Fruit fly (Drosophila melanogaster) whole organism, prepupa: Measurements from ENCODE around the gene CG12316.

Experiments used
- Blimp-1 ChIP-seq: fragments of 200-800 bp; sonication (Bioruptor generic); optimal IDR thresholded peaks from 3 replicates; lab custom pipeline; 2017; ENCODE audit warnings: missing biosample characterization, missing genetic modification characterization, mild to moderate bottlenecking, moderate library complexity, missing genetic modification reagents
- CG11294 ChIP-seq: fragments of 200-800 bp; sonication (Bioruptor generic); IDR thresholded peaks from 2 replicates; pipeline ENCODE4 v1.3.6; 2022; ENCODE audit warnings: missing biosample characterization, missing genetic modification characterization
- CG11762 ChIP-seq: fragments of 200-800 bp; sonication (Bioruptor generic); optimal IDR thresholded peaks from 3 replicates; lab custom pipeline; 2016; ENCODE audit warnings: missing biosample characterization, missing genetic modification characterization; ENCODE audit not compliant: insufficient read depth
- CG11902 ChIP-seq: fragments of 200-800 bp; sonication (Bioruptor generic); optimal IDR thresholded peaks from 3 replicates; lab custom pipeline; 2016; ENCODE audit warnings: missing biosample characterization, missing genetic modification characterization
- CG1621 ChIP-seq: fragments of 200-800 bp; sonication (Bioruptor generic); optimal IDR thresholded peaks from 3 replicates; lab custom pipeline; 2018; ENCODE audit warnings: missing biosample characterization, mild to moderate bottlenecking, missing genetic modification characterization
- CG31627 ChIP-seq: fragments of 200-800 bp; sonication (Bioruptor generic); optimal IDR thresholded peaks from 3 replicates; lab custom pipeline; 2016; ENCODE audit warnings: missing biosample characterization, missing genetic modification characterization
- CG34406 ChIP-seq: fragments of 200-800 bp; sonication (Bioruptor generic); optimal IDR thresholded peaks from 3 replicates; lab custom pipeline; 2016; ENCODE audit warnings: missing biosample characterization, missing genetic modification characterization
- CG4318 ChIP-seq: fragments of 200-800 bp; sonication (Bioruptor generic); optimal IDR thresholded peaks from 3 replicates; lab custom pipeline; 2017; ENCODE audit warnings: missing biosample characterization, mild to moderate bottlenecking, missing genetic modification characterization
- CG6163 ChIP-seq: fragments of 200-800 bp; sonication (Bioruptor generic); IDR thresholded peaks from 3 replicates; pipeline ENCODE4 v1.3.6; 2022; ENCODE audit warnings: missing biosample characterization, missing genetic modification characterization
- CG6276 ChIP-seq: fragments of 200-800 bp; sonication (Bioruptor generic); optimal IDR thresholded peaks from 2 replicates; lab custom pipeline; 2017; ENCODE audit warnings: missing biosample characterization, mild to moderate bottlenecking, missing genetic modification characterization
- CG6792 ChIP-seq: fragments of 200-800 bp; sonication (Bioruptor generic); optimal IDR thresholded peaks from 3 replicates; lab custom pipeline; 2016; ENCODE audit warnings: missing biosample characterization, missing genetic modification characterization
- CG6854 ChIP-seq: fragments of 200-800 bp; sonication (Bioruptor generic); optimal IDR thresholded peaks from 2 replicates; lab custom pipeline; 2017; ENCODE audit warnings: missing biosample characterization, mild to moderate bottlenecking, missing genetic modification characterization
- CG7368 ChIP-seq: fragments of 200-800 bp; sonication (Bioruptor generic); optimal IDR thresholded peaks from 3 replicates; lab custom pipeline; 2016; ENCODE audit warnings: missing biosample characterization, missing genetic modification characterization
- CG8319 ChIP-seq: fragments of 200-800 bp; sonication (Bioruptor generic); optimal IDR thresholded peaks from 3 replicates; lab custom pipeline; 2016; ENCODE audit warnings: missing biosample characterization, missing genetic modification characterization
- CG8632 ChIP-seq: fragments of 200-800 bp; sonication (Bioruptor generic); optimal IDR thresholded peaks from 3 replicates; lab custom pipeline; 2016; ENCODE audit warnings: missing biosample characterization, missing genetic modification characterization
- Eip75B ChIP-seq: fragments of 200-800 bp; sonication (Bioruptor generic); optimal IDR thresholded peaks from 3 replicates; lab custom pipeline; 2016; ENCODE audit warnings: missing biosample characterization, missing genetic modification characterization
- Eip78C ChIP-seq: fragments of 200-800 bp; sonication (Bioruptor generic); peaks from one replicate; lab custom pipeline; 2016; ENCODE audit warnings: missing biosample characterization, missing genetic modification characterization
- Eip93F ChIP-seq: fragments of 200-800 bp; sonication (Bioruptor generic); optimal IDR thresholded peaks from 2 replicates; lab custom pipeline; 2016; ENCODE audit warnings: missing biosample characterization, mild to moderate bottlenecking, missing genetic modification characterization
- Gug ChIP-seq: fragments of 200-800 bp; sonication (Bioruptor generic); IDR thresholded peaks from 2 replicates; pipeline ENCODE4 v1.3.6; 2022; ENCODE audit warnings: missing biosample characterization, missing genetic modification characterization
- Hr39 ChIP-seq: fragments of 200-800 bp; sonication (Bioruptor generic); optimal IDR thresholded peaks from 2 replicates; lab custom pipeline; 2016; ENCODE audit warnings: missing biosample characterization, missing genetic modification characterization
- Lpt ChIP-seq: fragments of 200-800 bp; sonication (Bioruptor generic); optimal IDR thresholded peaks from 3 replicates; lab custom pipeline; 2016; ENCODE audit warnings: missing biosample characterization, missing genetic modification characterization
- Met ChIP-seq: fragments of 200-800 bp; sonication (Bioruptor generic); optimal IDR thresholded peaks from 3 replicates; lab custom pipeline; 2016; ENCODE audit warnings: missing biosample characterization, missing genetic modification characterization
- OdsH ChIP-seq: fragments of 200-800 bp; sonication (Bioruptor generic); optimal IDR thresholded peaks from 3 replicates; lab custom pipeline; 2016; ENCODE audit warnings: missing biosample characterization, missing genetic modification characterization
- Sox102F ChIP-seq: fragments of 200-800 bp; sonication (Bioruptor generic); optimal IDR thresholded peaks from 2 replicates; lab custom pipeline; 2016; ENCODE audit warnings: missing biosample characterization, mild to moderate bottlenecking, missing genetic modification characterization
- Sox14 ChIP-seq: fragments of 200-800 bp; sonication (Bioruptor generic); optimal IDR thresholded peaks from 3 replicates; lab custom pipeline; 2016; ENCODE audit warnings: missing biosample characterization, missing genetic modification characterization
- achi ChIP-seq: fragments of 200-800 bp; sonication (Bioruptor generic); optimal IDR thresholded peaks from 3 replicates; lab custom pipeline; 2016; ENCODE audit warnings: missing biosample characterization, missing genetic modification characterization
- cyc ChIP-seq: fragments of 200-800 bp; sonication (Bioruptor generic); optimal IDR thresholded peaks from 3 replicates; lab custom pipeline; 2016; ENCODE audit warnings: missing biosample characterization, missing genetic modification characterization
- dac ChIP-seq: fragments of 200-800 bp; sonication (Bioruptor generic); optimal IDR thresholded peaks from 2 replicates; lab custom pipeline; 2017; ENCODE audit warnings: missing biosample characterization, mild to moderate bottlenecking, missing genetic modification characterization
- dsx ChIP-seq: fragments of 200-800 bp; optimal IDR thresholded peaks from 3 replicates; lab custom pipeline; 2019; ENCODE audit warnings: missing biosample characterization, mild to moderate bottlenecking, missing genetic modification characterization, moderate library complexity; ENCODE audit not compliant: poor library complexity, severe bottlenecking
- eg ChIP-seq: fragments of 200-800 bp; sonication (Bioruptor generic); IDR thresholded peaks from 3 replicates; pipeline ENCODE4 v1.3.6; 2022; ENCODE audit warnings: missing biosample characterization, missing genetic modification characterization
- esn ChIP-seq: fragments of 200-800 bp; sonication (Bioruptor generic); optimal IDR thresholded peaks from 2 replicates; lab custom pipeline; 2016; ENCODE audit warnings: missing biosample characterization, mild to moderate bottlenecking, missing genetic modification characterization, moderate library complexity
- fd59A ChIP-seq: fragments of 200-800 bp; sonication (Bioruptor generic); optimal IDR thresholded peaks from 2 replicates; lab custom pipeline; 2017; ENCODE audit warnings: missing biosample characterization, mild to moderate bottlenecking, missing genetic modification characterization, missing genetic modification reagents
- fd85E ChIP-seq: fragments of 200-800 bp; sonication (Bioruptor generic); optimal IDR thresholded peaks from 3 replicates; lab custom pipeline; 2016; ENCODE audit warnings: missing biosample characterization, missing genetic modification characterization
- lz ChIP-seq: fragments of 200-800 bp; sonication (Bioruptor generic); optimal IDR thresholded peaks from 3 replicates; lab custom pipeline; 2016; ENCODE audit warnings: missing biosample characterization, missing genetic modification characterization
- net ChIP-seq: fragments of 200-800 bp; sonication (Bioruptor generic); optimal IDR thresholded peaks from 3 replicates; lab custom pipeline; 2016; ENCODE audit warnings: missing biosample characterization, missing genetic modification characterization
- salr ChIP-seq, 2 experiments: fragments of 200-800 bp; sonication (Bioruptor generic); optimal IDR thresholded peaks; 3 replicates each; lab custom pipeline; 2016 to 2018; ENCODE audit warnings: missing biosample characterization in 2 of 2, missing genetic modification characterization in 2 of 2, mild to moderate bottlenecking in 1 of 2
- ss ChIP-seq, 2 experiments: fragments of 200-800 bp; sonication (Bioruptor generic); optimal IDR thresholded peaks; 2 replicates in 1 of 2; 3 replicates in 1 of 2; lab custom pipeline; 2017 to 2018; ENCODE audit warnings: mild to moderate bottlenecking in 2 of 2, missing biosample characterization in 2 of 2, missing genetic modification characterization in 2 of 2, moderate library complexity in 1 of 2
- svp ChIP-seq: fragments of 200-800 bp; sonication (Bioruptor generic); peaks from one replicate; lab custom pipeline; 2016; ENCODE audit warnings: missing biosample characterization, missing genetic modification characterization
- topi ChIP-seq: fragments of 200-800 bp; sonication (Bioruptor generic); optimal IDR thresholded peaks from 3 replicates; lab custom pipeline; 2016; ENCODE audit warnings: missing biosample characterization, missing genetic modification characterization
- vri ChIP-seq: fragments of 200-800 bp; sonication (Bioruptor generic); optimal IDR thresholded peaks from 3 replicates; lab custom pipeline; 2016; ENCODE audit warnings: missing biosample characterization, mild to moderate bottlenecking, missing genetic modification characterization

The CG12316 gene

DNA sequence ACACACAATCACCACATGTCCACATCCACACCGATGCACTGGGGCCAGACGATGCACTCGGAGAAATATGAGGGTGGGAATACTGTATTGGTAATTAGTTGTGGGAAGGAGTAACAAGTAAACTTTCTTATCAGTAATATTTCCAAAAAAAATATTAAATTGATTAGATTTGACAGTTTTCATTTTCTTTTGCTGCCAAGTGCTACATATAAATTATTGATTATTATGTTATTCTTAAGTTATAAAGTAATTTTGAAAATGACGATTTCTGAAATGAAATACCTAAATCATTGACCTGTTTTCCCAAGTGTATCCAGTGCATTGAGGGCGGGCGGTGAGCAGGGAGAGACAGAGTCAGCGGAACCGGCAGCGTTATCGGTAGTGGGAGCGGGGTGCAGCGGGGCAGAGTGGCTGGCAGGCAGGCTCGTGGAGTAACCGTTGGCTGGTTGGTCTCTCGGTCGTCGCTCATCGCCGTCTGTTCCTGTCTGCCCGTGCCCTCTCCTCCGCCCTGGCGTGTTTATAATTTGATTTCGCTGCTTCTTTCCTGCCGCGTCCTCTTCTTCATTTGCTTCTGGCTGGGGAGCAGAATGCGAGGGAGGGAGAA, 28.9 kb downstream of the CG12316 start (continued):
- TF ChIP-seq Blimp-1 (GFP tag; lab: Kevin White, UChicago) = peak; percentile 85
- peak; percentile 94 for TF ChIP-seq CG6276 (GFP tag; lab: Kevin White, UChicago)
- peak; percentile 84 to 99 for TF ChIP-seq salr (GFP tag; optimal IDR thresholded peaks at IDR 0.05; lab: Kevin White, UChicago)
- peak; percentile 95 for TF ChIP-seq Eip75B (GFP tag; lab: Kevin White, UChicago)
- peak; percentile 91 for TF ChIP-seq CG8319 (GFP tag; lab: Kevin White, UChicago)
- TF ChIP-seq CG7368 (GFP tag; lab: Kevin White, UChicago) = peak; percentile 89
- peak; percentile 95 for TF ChIP-seq CG4318 (GFP tag; lab: Kevin White, UChicago)
- peak; percentile 100 for TF ChIP-seq CG6854
- peak; percentile 97 for TF ChIP-seq svp
- TF ChIP-seq achi (GFP tag; lab: Kevin White, UChicago) = peak; percentile 95
- TF ChIP-seq Sox102F (GFP tag; lab: Kevin White, UChicago) = peak; percentile 92
- peak; percentile 95 for TF ChIP-seq CG8632 (GFP tag; lab: Kevin White, UChicago)
- peak; percentile 82 for TF ChIP-seq CG1621 (tag; lab: Kevin White, UChicago)
- peak; percentile 94 for TF ChIP-seq Met
- TF ChIP-seq cyc (GFP tag; lab: Kevin White, UChicago) = peak; percentile 91
- peak; percentile 94 for TF ChIP-seq CG11902 (GFP tag; lab: Kevin White, UChicago)
- TF ChIP-seq CG11762 (GFP tag; lab: Kevin White, UChicago) = peak; percentile 91
- TF ChIP-seq vri (GFP tag; lab: Kevin White, UChicago) = peak; percentile 80
- TF ChIP-seq CG31627 (GFP tag; lab: Kevin White, UChicago) = peak; percentile 91
- peak; percentile 82 for TF ChIP-seq CG6163 (GFP tag; lab: Robert Waterston, UW)
- peak; percentile 86 for TF ChIP-seq Gug (GFP tag; lab: Robert Waterston, UW)
- peak; percentile 97 for TF ChIP-seq CG6792 (GFP tag; lab: Kevin White, UChicago)
- peak; percentile 97 for TF ChIP-seq esn (GFP tag; lab: Kevin White, UChicago)
- TF ChIP-seq CG11294 = peak; percentile 88
- TF ChIP-seq lz (GFP tag; lab: Kevin White, UChicago) = peak; percentile 96
- peak; percentile 93 for TF ChIP-seq topi
- peak; percentile 96 for TF ChIP-seq OdsH (GFP tag; lab: Kevin White, UChicago)
- peak; percentile 92 for TF ChIP-seq dsx
- peak; percentile 93 for TF ChIP-seq Sox14 (GFP tag; lab: Kevin White, UChicago)
- peak; percentile 91 for TF ChIP-seq dac
- peak; percentile 77 for TF ChIP-seq fd85E (GFP tag; lab: Kevin White, UChicago)
- TF ChIP-seq Hr39 (GFP tag; lab: Kevin White, UChicago) = peak; percentile 87
- TF ChIP-seq net (GFP tag; lab: Kevin White, UChicago) = peak; percentile 96

DNA sequence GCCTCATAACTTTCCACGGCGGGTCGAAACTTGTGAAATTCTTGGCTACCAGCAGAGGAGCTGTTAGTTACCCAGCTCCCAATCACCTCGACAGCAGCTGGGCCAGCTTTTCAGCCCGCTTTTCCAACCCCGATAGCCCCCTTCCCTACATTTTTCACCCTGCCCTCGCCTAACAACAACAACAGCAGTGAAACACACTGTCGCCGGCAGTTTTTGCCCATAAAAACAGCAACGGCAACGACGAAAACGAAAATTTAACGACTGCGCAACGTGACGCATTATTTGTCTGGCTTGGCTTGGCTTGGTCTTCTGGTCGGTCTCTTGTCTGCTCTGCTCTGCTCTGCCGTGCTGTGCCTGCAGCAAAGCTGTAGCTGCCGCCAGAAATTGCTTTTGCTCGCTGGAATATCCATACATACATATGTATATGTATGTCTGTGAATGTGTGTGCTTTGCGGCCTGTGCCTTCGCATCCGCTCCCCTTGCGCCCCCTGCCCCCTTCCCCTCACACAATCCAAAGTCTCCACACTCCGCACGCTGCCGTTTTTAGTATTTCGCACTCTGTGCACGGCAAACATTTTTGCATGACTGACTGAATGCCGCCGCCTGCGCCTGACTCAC, 29.5 kb downstream of the CG12316 start:
- TF ChIP-seq dsx (peak; percentile 8), Eip93F (GFP tag; lab: Kevin White, UChicago) (no peak), Lpt (GFP tag; lab: Kevin White, UChicago) (no peak), CG6854 (peak; percentile 99), CG6276 (GFP tag; lab: Kevin White, UChicago) (no peak), dac (no peak)

DNA sequence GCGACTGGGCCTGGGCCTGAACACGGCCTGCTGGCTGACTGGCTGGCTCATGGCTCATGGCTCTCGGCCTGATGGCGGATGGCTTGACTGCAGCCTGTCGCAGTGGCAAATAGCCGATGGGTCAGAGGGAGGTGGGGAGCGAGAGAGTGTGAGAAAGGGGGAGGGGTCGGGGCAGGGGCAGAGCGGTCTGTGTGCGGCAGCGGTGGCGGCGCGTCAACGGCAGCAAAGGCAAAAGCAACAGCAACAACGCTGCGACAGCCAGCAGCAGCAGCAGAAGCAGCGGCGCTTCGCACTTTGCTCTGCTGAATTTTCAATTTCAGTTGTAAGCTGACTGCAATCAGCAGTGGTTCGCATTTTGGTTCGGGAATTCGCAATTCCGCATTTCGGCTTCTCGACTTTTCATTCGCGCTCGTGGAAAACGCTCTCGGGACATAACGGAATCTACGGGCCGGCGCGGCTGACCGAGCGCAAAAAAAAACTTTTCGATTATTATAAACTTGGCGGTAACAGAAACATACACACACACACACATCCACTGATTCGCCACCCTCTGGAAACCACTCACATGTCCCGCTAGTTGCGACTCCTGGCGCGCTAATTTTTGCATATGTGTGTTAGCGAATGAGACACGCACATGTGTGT, 31.0 kb downstream of the CG12316 start, which contains the start of gene CG45071:
Gene CG45071, plus strand, starts transcription at position 317 of the 642 bp plus-strand sequence.
- peak in 1 of 2 experiments; percentile 48 for TF ChIP-seq ss (GFP tag; optimal IDR thresholded peaks at IDR 0.05; lab: Kevin White, UChicago)
- peak; percentile 3 for TF ChIP-seq CG6276 (GFP tag; lab: Kevin White, UChicago)
- TF ChIP-seq Blimp-1 (GFP tag; lab: Kevin White, UChicago) = peak; percentile 49
- TF ChIP-seq OdsH (GFP tag; lab: Kevin White, UChicago) = no peak
- no peak for TF ChIP-seq CG11294
- peak; percentile 54 for TF ChIP-seq Eip78C (GFP tag; lab: Kevin White, UChicago)
- no peak for TF ChIP-seq CG34406 (GFP tag; lab: Kevin White, UChicago)
- TF ChIP-seq CG6792 (GFP tag; lab: Kevin White, UChicago) = no peak
- peak; percentile 10; the same call in 1 of the 3 replicates for TF ChIP-seq eg (GFP tag; lab: Robert Waterston, UW)
- TF ChIP-seq Sox14 (GFP tag; lab: Kevin White, UChicago) = no peak
- TF ChIP-seq CG8632 (GFP tag; lab: Kevin White, UChicago) = no peak
- no peak for TF ChIP-seq Eip75B (GFP tag; lab: Kevin White, UChicago)
- TF ChIP-seq CG6854 = peak; percentile 100
- TF ChIP-seq Gug (GFP tag; lab: Robert Waterston, UW) = 0 out of 2 replicates have a peak, but pooled peaks have one; percentile 24
- TF ChIP-seq fd59A (GFP tag; lab: Kevin White, UChicago) = no peak
- TF ChIP-seq, all 60 proteins: peak for 7
